Fruit fly (Drosophila melanogaster): ENCODE measurements around the gene Acbp4.
A peak's percentile ranks its signal among the peaks of the same experiment; 100 is the strongest.

Acbp4 gene

dm6 chr3L:7128214-7129008 is at the start of gene Acbp4, which contains the start of gene Acbp6:
TSS of gene Acbp4 (minus strand) at chr3L:7128264.
TSS of gene Acbp6 (plus strand) at chr3L:7128903.
- TF ChIP-seq svp (GFP tag) (peak; percentile 36), CG15336 (GFP tag; IDR thresholded peaks at IDR 0.05) (no peak)

DNA sequence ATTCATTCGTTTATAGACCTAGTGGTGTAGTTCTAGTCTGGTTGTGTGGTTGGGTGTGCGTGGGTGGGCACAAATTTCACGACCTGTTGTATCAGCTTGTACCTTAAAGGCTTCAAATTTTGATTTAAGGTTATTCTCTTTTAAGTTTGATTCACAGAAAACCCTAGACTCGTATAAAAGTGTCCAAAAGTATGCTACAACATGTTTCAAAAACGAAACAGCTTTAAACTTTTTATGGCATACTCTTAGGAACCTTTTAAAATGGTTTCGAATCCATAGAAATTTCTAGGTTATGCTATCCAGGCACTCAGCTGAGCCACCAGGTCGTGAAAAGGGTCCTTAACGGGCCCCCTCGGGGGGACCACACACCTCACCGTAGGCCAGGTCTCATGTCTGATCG is 33.9 kb upstream of the Acbp4 start:
- TF ChIP-seq CG7368 (GFP tag; optimal IDR thresholded peaks at IDR 0.05): no peak
- TF ChIP-seq Met (GFP tag; optimal IDR thresholded peaks at IDR 0.05): no peak
- no peak for TF ChIP-seq Hr4 (GFP tag; optimal IDR thresholded peaks at IDR 0.05)
- TF ChIP-seq CG6854 (GFP tag; optimal IDR thresholded peaks at IDR 0.05): no peak
- no peak for TF ChIP-seq CG6808 (GFP tag; optimal IDR thresholded peaks at IDR 0.05)
- no peak for TF ChIP-seq eg (GFP tag; IDR thresholded peaks at IDR 0.05)
- no peak for TF ChIP-seq topi (GFP tag; optimal IDR thresholded peaks at IDR 0.05)
- TF ChIP-seq CG34406 (GFP tag; optimal IDR thresholded peaks at IDR 0.05): no peak
- no peak for TF ChIP-seq fd59A (GFP tag; optimal IDR thresholded peaks at IDR 0.05)
- TF ChIP-seq fkh (GFP tag; optimal IDR thresholded peaks at IDR 0.05): no peak
- no peak for TF ChIP-seq spab (GFP tag; optimal IDR thresholded peaks at IDR 0.05)

dm6 chr3L:7161310-7161709 is 33.2 kb upstream of the Acbp4 start:
- no peak for TF ChIP-seq Met (GFP tag; optimal IDR thresholded peaks at IDR 0.05)
- TF ChIP-seq CG8319 (GFP tag; optimal IDR thresholded peaks at IDR 0.05): no peak
- no peak for TF ChIP-seq CG32006 (GFP tag; optimal IDR thresholded peaks at IDR 0.05)
- TF ChIP-seq CG11294 (GFP tag; IDR thresholded peaks at IDR 0.05): no peak
- TF ChIP-seq CG6854 (GFP tag; optimal IDR thresholded peaks at IDR 0.05): no peak
- TF ChIP-seq eg (GFP tag; IDR thresholded peaks at IDR 0.05): no peak
- no peak for TF ChIP-seq CG8119 (GFP tag; IDR thresholded peaks at IDR 0.05)
- TF ChIP-seq Sox14 (GFP tag; optimal IDR thresholded peaks at IDR 0.05): no peak
- TF ChIP-seq CG10631 (GFP tag; optimal IDR thresholded peaks at IDR 0.05): no peak
- TF ChIP-seq Smox (GFP tag; optimal IDR thresholded peaks at IDR 0.05): no peak
- no peak for TF ChIP-seq lz (GFP tag; optimal IDR thresholded peaks at IDR 0.05)
- no peak for TF ChIP-seq esn (GFP tag; optimal IDR thresholded peaks at IDR 0.05)
- TF ChIP-seq Ets96B (tag; optimal IDR thresholded peaks at IDR 0.05): no peak
- no peak for TF ChIP-seq CG6163 (GFP tag; IDR thresholded peaks at IDR 0.05)
- TF ChIP-seq CG4318 (GFP tag; optimal IDR thresholded peaks at IDR 0.05): no peak
- no peak for TF ChIP-seq Eip78C (GFP tag)
- TF ChIP-seq net (GFP tag; optimal IDR thresholded peaks at IDR 0.05): no peak
- TF ChIP-seq Eip75B (GFP tag; optimal IDR thresholded peaks at IDR 0.05): no peak
- TF ChIP-seq Sox15 (GFP tag; optimal IDR thresholded peaks at IDR 0.05): no peak

- TF ChIP-seq svp (GFP tag) (no peak), vri (GFP tag; optimal IDR thresholded peaks at IDR 0.05) (peak; percentile 50), CG6163 (GFP tag; IDR thresholded peaks at IDR 0.05) (no peak), OdsH (GFP tag; optimal IDR thresholded peaks at IDR 0.05) (no peak), CG10631 (GFP tag; optimal IDR thresholded peaks at IDR 0.05) (no peak), ss (GFP tag; optimal IDR thresholded peaks at IDR 0.05) (no peak), CG6854 (GFP tag; optimal IDR thresholded peaks at IDR 0.05) (no peak)
These were observed 29.6 kb upstream of the Acbp4 start, which contains the start of gene CG8620 for dm6 chr3L:7157713-7158112. TSS of gene CG8620 (plus strand) at chr3L:7158099.

- TF ChIP-seq Hr39 (GFP tag; optimal IDR thresholded peaks at IDR 0.05) (no peak), vri (GFP tag; optimal IDR thresholded peaks at IDR 0.05) (peak; percentile 22), CG6276 (GFP tag; optimal IDR thresholded peaks at IDR 0.05) (no peak), CG31627 (GFP tag; optimal IDR thresholded peaks at IDR 0.05) (no peak), dsx (GFP tag; optimal IDR thresholded peaks at IDR 0.05; ENCODE audit: poor library complexity, severe bottlenecking) (no peak), Hr38 (GFP tag; optimal IDR thresholded peaks at IDR 0.05) (no peak), fkh (GFP tag; optimal IDR thresholded peaks at IDR 0.05) (peak; percentile 3), Met (GFP tag; optimal IDR thresholded peaks at IDR 0.05) (peak; percentile 15), achi (GFP tag; optimal IDR thresholded peaks at IDR 0.05) (peak; percentile 8), Sox102F (GFP tag; optimal IDR thresholded peaks at IDR 0.05) (no peak), Eip75B (GFP tag; optimal IDR thresholded peaks at IDR 0.05) (peak; percentile 6), CG9139 (GFP tag; optimal IDR thresholded peaks at IDR 0.05) (peak; percentile 14), CG15336 (GFP tag; IDR thresholded peaks at IDR 0.05) (no peak), CG3032 (tag; optimal IDR thresholded peaks at IDR 0.05) (no peak)
These were observed 28.8 kb upstream of the Acbp4 start, which contains the start of gene corn for dm6 chr3L:7156890-7157289. TSS of gene corn (minus strand) at chr3L:7157073.
